Worm (Caenorhabditis elegans): ENCODE data around the gene mrpl-18.

Gene mrpl-18

DNA sequence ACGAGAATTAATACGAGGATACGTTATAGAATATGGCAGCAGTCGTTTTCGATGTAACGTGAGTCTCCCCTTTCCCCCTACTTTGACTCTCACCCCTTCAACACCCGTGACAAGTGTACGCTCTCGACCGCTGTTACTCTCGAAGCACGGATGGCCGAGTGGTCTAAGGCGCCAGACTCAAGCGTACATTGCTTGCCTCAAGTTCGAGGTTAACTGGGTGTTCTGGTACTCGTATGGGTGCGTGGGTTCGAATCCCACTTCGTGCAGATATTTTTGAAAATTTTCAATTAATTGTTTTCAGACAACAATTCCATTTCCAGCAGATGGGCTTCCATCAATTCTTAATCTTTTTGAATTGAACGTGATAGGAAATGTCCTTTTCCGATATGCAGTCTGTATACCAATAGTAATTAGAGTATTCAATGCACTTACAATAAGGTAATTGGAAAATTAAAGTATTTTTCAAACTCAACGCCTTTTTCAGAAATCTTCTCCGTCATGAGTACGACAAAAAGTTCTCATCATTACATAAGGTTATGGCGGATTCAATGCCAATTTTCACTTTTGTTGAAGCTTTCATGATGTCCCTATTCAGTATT, 35.3 kb upstream of the mrpl-18 start (continued):
- peak; percentile 20 for TF ChIP-seq ceh-8 (GFP tag; optimal IDR thresholded peaks at IDR 0.05)
- TF ChIP-seq lin-15B (tag; optimal IDR thresholded peaks at IDR 0.05): no peak
- TF ChIP-seq zag-1 (tag; optimal IDR thresholded peaks at IDR 0.05): no peak
- TF ChIP-seq nhr-85 (tag): peak; percentile 78
- peak; percentile 86 for TF ChIP-seq snu-23 (GFP tag; optimal IDR thresholded peaks at IDR 0.05)
- no peak for TF ChIP-seq nhr-12 (tag; optimal IDR thresholded peaks at IDR 0.05)
- TF ChIP-seq fkh-10 (GFP tag; optimal IDR thresholded peaks at IDR 0.05): peak; percentile 60
- peak; percentile 55 for TF ChIP-seq irx-1 (tag; optimal IDR thresholded peaks at IDR 0.05)
- peak; percentile 70 to 89 for TF ChIP-seq lsy-2 (tag; optimal IDR thresholded peaks at IDR 0.05)
- TF ChIP-seq grh-1 (GFP tag; IDR thresholded peaks at IDR 0.05): no peak
- no peak for TF ChIP-seq unc-98 (GFP tag; IDR thresholded peaks at IDR 0.05)
- TF ChIP-seq nhr-84 (tag; optimal IDR thresholded peaks at IDR 0.05): no peak
- no peak for TF ChIP-seq sptf-1 (tag; optimal IDR thresholded peaks at IDR 0.05)
- TF ChIP-seq elt-2 (tag; optimal IDR thresholded peaks at IDR 0.05): no peak
- TF ChIP-seq ces-1 (GFP tag; optimal IDR thresholded peaks at IDR 0.05): no peak
- peak; percentile 75 for TF ChIP-seq mep-1 (tag; optimal IDR thresholded peaks at IDR 0.05)
- TF ChIP-seq ztf-4 (tag; optimal IDR thresholded peaks at IDR 0.05): no peak
- peak; percentile 58 for TF ChIP-seq nhr-77 (tag; optimal IDR thresholded peaks at IDR 0.05)
- peak; percentile 86 for TF ChIP-seq rnt-1 (tag; optimal IDR thresholded peaks at IDR 0.05)
- peak; percentile 83 for TF ChIP-seq nhr-47 (tag; optimal IDR thresholded peaks at IDR 0.05)
- peak; percentile 67 for TF ChIP-seq tbx-2 (tag; optimal IDR thresholded peaks at IDR 0.05)
- peak in 2 of 6 experiments; percentile 22 to 24 for TF ChIP-seq elt-3 (tag; optimal IDR thresholded peaks at IDR 0.05)
- no peak for TF ChIP-seq hlh-17 (GFP tag; optimal IDR thresholded peaks at IDR 0.05; ENCODE audit: borderline replicate concordance)
- TF ChIP-seq egl-27 (tag; optimal IDR thresholded peaks at IDR 0.05): peak in 1 of 2 experiments; percentile 9
- TF ChIP-seq aha-1 (tag; optimal IDR thresholded peaks at IDR 0.05): no peak
- peak; percentile 19 for TF ChIP-seq blmp-1 (tag; optimal IDR thresholded peaks at IDR 0.05)
- peak; percentile 81 for TF ChIP-seq nhr-71 (tag; optimal IDR thresholded peaks at IDR 0.05)
- no peak for TF ChIP-seq nhr-11 (tag; optimal IDR thresholded peaks at IDR 0.05)
- peak; percentile 80 for TF ChIP-seq fkh-8 (tag; optimal IDR thresholded peaks at IDR 0.05)
- TF ChIP-seq ceh-88 (GFP tag; IDR thresholded peaks at IDR 0.05): peak; percentile 56
- peak; percentile 68 for TF ChIP-seq xbp-1 (tag; optimal IDR thresholded peaks at IDR 0.05)
- TF ChIP-seq nhr-20 (tag; optimal IDR thresholded peaks at IDR 0.05): peak; percentile 78
- TF ChIP-seq fkh-4 (tag; optimal IDR thresholded peaks at IDR 0.05; ENCODE audit: borderline replicate concordance): no peak
- TF ChIP-seq dsc-1 (tag; optimal IDR thresholded peaks at IDR 0.05): peak; percentile 79
- no peak for TF ChIP-seq C34B4.2 (tag; optimal IDR thresholded peaks at IDR 0.05)
- no peak for TF ChIP-seq pqm-1 (tag; optimal IDR thresholded peaks at IDR 0.05)
- no peak for TF ChIP-seq nhr-28 (tag; optimal IDR thresholded peaks at IDR 0.05)
- TF ChIP-seq alr-1 (tag; optimal IDR thresholded peaks at IDR 0.05; ENCODE audit: borderline replicate concordance): no peak
- peak; percentile 62 to 68 for TF ChIP-seq efl-1 (optimal IDR thresholded peaks at IDR 0.05)
- TF ChIP-seq efl-1 (GFP tag; optimal IDR thresholded peaks at IDR 0.05 in 1 of 2): peak; percentile 50 to 96
- TF ChIP-seq vab-15 (tag; optimal IDR thresholded peaks at IDR 0.05): peak; percentile 55
- peak; percentile 74 for TF ChIP-seq nhr-19 (GFP tag; conservative IDR thresholded peaks at IDR 0.05)
- peak; percentile 68 for TF ChIP-seq nhr-90 (tag; optimal IDR thresholded peaks at IDR 0.05; ENCODE audit: poor library complexity)
- no peak for TF ChIP-seq hpl-2 (GFP tag; optimal IDR thresholded peaks at IDR 0.05)
- TF ChIP-seq unc-30 (tag; optimal IDR thresholded peaks at IDR 0.05): no peak
- TF ChIP-seq aly-2 (tag; optimal IDR thresholded peaks at IDR 0.05): peak; percentile 63
- peak; percentile 41 for TF ChIP-seq lir-3 (tag; optimal IDR thresholded peaks at IDR 0.05; ENCODE audit: poor library complexity)
- no peak for TF ChIP-seq Y116A8C.19 (tag; optimal IDR thresholded peaks at IDR 0.05; ENCODE audit: borderline replicate concordance)
- TF ChIP-seq unc-86 (tag; optimal IDR thresholded peaks at IDR 0.05): peak; percentile 61
- no peak for TF ChIP-seq efl-3 (GFP tag; optimal IDR thresholded peaks at IDR 0.05)
- TF ChIP-seq lin-39 (tag; optimal IDR thresholded peaks at IDR 0.05): no peak
- TF ChIP-seq isw-1 (GFP tag; IDR thresholded peaks at IDR 0.05): peak; percentile 29; the same call in 1 of the 2 replicates
- no peak for TF ChIP-seq ets-5 (GFP tag; IDR thresholded peaks at IDR 0.05)

All from whole organism, L1 larva.